Worm (Caenorhabditis elegans): ENCODE data around the gene fbxb-34.

- TF ChIP-seq ceh-39 (tag; optimal IDR thresholded peaks at IDR 0.05) (no peak), unc-62 (GFP tag; optimal IDR thresholded peaks at IDR 0.05) (no peak), ceh-83 (GFP tag; optimal IDR thresholded peaks at IDR 0.05) (no peak), ztf-11 (tag; optimal IDR thresholded peaks at IDR 0.05) (no peak), snpc-4 (tag; optimal IDR thresholded peaks at IDR 0.05) (no peak), lin-13 (tag; optimal IDR thresholded peaks at IDR 0.05) (no peak), nhr-76 (tag; optimal IDR thresholded peaks at IDR 0.05) (no peak), pha-4 (tag; optimal IDR thresholded peaks at IDR 0.05) (no peak), sptf-1 (tag; optimal IDR thresholded peaks at IDR 0.05) (no peak), lin-32 (GFP tag; optimal IDR thresholded peaks at IDR 0.05) (no peak), unc-39 (tag; optimal IDR thresholded peaks at IDR 0.05) (no peak), elt-1 (tag; optimal IDR thresholded peaks at IDR 0.05; ENCODE audit: borderline replicate concordance, insufficient read depth) (no peak), mep-1 (tag; optimal IDR thresholded peaks at IDR 0.05) (no peak)
Measured at ce11 chrII:614701-615100, 27.1 kb downstream of the fbxb-34 start.

Measured in whole organism, mixed stage, embryonic.